Worm (Caenorhabditis elegans) whole organism, L2 larva: ENCODE data around the gene srx-2.

Experiments
- R02D3.7 ChIP-seq: fragments of 150-350 bp; optimal IDR thresholded peaks from 2 replicates; lab custom pipeline; 2014; ENCODE audit warnings: missing biosample characterization, missing genetic modification characterization
- Y55F3AM.14 ChIP-seq: fragments of 200-800 bp; sonication (Bioruptor generic); optimal IDR thresholded peaks from 2 replicates; lab custom pipeline; 2018; ENCODE audit warnings: mild to moderate bottlenecking, missing genetic modification characterization, missing compliant biosample characterization
- ZK546.5 ChIP-seq: sonication (generic microtip); optimal IDR thresholded peaks from 2 replicates; lab custom pipeline; 2017; ENCODE audit warnings: missing biosample characterization, missing genetic modification characterization
- ceh-16 ChIP-seq: fragments of 150-350 bp; optimal IDR thresholded peaks from 2 replicates; lab custom pipeline; 2014; ENCODE audit warnings: missing biosample characterization, missing genetic modification characterization
- elt-3 ChIP-seq: sonication (generic microtip); optimal IDR thresholded peaks from 2 replicates; lab custom pipeline; 2017; ENCODE audit warnings: missing biosample characterization, missing genetic modification characterization
- lin-11 ChIP-seq: fragments of 150-350 bp; sonication (generic microtip); optimal IDR thresholded peaks from 2 replicates; lab custom pipeline; 2014; ENCODE audit warnings: missing biosample characterization, missing genetic modification characterization, inconsistent platforms, mixed read lengths
- lin-39 ChIP-seq: fragments of 150-350 bp; optimal IDR thresholded peaks from 2 replicates; lab custom pipeline; 2014; ENCODE audit warnings: missing biosample characterization, missing genetic modification reagents, missing genetic modification characterization
- lsy-2 ChIP-seq, 2 experiments: fragments of 150-350 bp in 1 of 2; sonication (generic microtip) in 1 of 2; optimal IDR thresholded peaks; 2 replicates each; lab custom pipeline; 2014 to 2017; ENCODE audit warnings: missing biosample characterization in 2 of 2, missing genetic modification characterization in 2 of 2
- mdl-1 ChIP-seq, 2 experiments: fragments of 150-350 bp in 1 of 2; sonication (generic microtip) in 1 of 2; optimal IDR thresholded peaks; 2 replicates each; lab custom pipeline; 2017; ENCODE audit warnings: missing biosample characterization in 2 of 2, missing genetic modification characterization in 2 of 2
- nhr-237 ChIP-seq: fragments of 150-350 bp; optimal IDR thresholded peaks from 2 replicates; lab custom pipeline; 2014; ENCODE audit warnings: missing biosample characterization, missing genetic modification characterization
- nhr-77 ChIP-seq: fragments of 150-350 bp; optimal IDR thresholded peaks from 2 replicates; lab custom pipeline; 2014; ENCODE audit warnings: missing biosample characterization, missing genetic modification characterization
- unc-39 ChIP-seq: fragments of 150-350 bp; optimal IDR thresholded peaks from 2 replicates; lab custom pipeline; 2014; ENCODE audit warnings: missing biosample characterization, missing genetic modification characterization
- unc-62 ChIP-seq: fragments of 150-350 bp; optimal IDR thresholded peaks from 2 replicates; lab custom pipeline; 2014; ENCODE audit warnings: missing biosample characterization, missing genetic modification reagents, missing genetic modification characterization
- ztf-11 ChIP-seq: sonication (generic microtip); optimal IDR thresholded peaks from 2 replicates; lab custom pipeline; 2017; ENCODE audit warnings: missing biosample characterization, missing genetic modification characterization

- TF ChIP-seq ZK546.5 (tag; lab: Kevin White, UChicago) (no peak), ceh-16 (no peak), R02D3.7 (no peak), elt-3 (no peak), unc-62 (GFP tag; lab: Kevin White, UChicago) (no peak), Y55F3AM.14 (no peak), nhr-237 (tag; lab: Kevin White, UChicago) (no peak), lin-39 (tag; lab: Kevin White, UChicago) (no peak), mdl-1 (tag; optimal IDR thresholded peaks at IDR 0.05; lab: Kevin White, UChicago) (no peak), unc-39 (tag; lab: Kevin White, UChicago) (no peak), lsy-2 (tag; optimal IDR thresholded peaks at IDR 0.05; lab: Kevin White, UChicago) (no peak), ztf-11 (tag; lab: Kevin White, UChicago) (no peak), nhr-77 (tag; lab: Kevin White, UChicago) (no peak), lin-11 (tag; lab: Kevin White, UChicago) (no peak)
Measured at ce11 chrV:9035685-9036084, 26.4 kb downstream of the srx-2 start, which contains the start of gene srsx-34.
